Fruit fly (Drosophila melanogaster): ENCODE results near the gene Jhbp11.

- TF ChIP-seq h (optimal IDR thresholded peaks at IDR 0.05), result no peak
- no peak for TF ChIP-seq insv (optimal IDR thresholded peaks at IDR 0.05)
- TF ChIP-seq Sin3A (optimal IDR thresholded peaks at IDR 0.05), result no peak
- TF ChIP-seq ttk (optimal IDR thresholded peaks at IDR 0.05), result no peak
- TF ChIP-seq Myc (optimal IDR thresholded peaks at IDR 0.05), result no peak
Measured at dm6 chr3R:27076618-27077017, 24.4 kb upstream of the Jhbp11 start.
